Fruit fly (Drosophila melanogaster) whole organism, embryonic: ENCODE data around the gene AP-2alpha.
A peak's percentile ranks its signal among the peaks of the same experiment; 100 is the strongest.

Experiments
- Adf1 ChIP-seq: fragments of 200-800 bp; sonication (Bioruptor generic); IDR thresholded peaks from 2 replicates; pipeline ENCODE4 v1.3.6; 2022; ENCODE audit warnings: missing biosample characterization, missing genetic modification characterization
- Atf-2 ChIP-seq: fragments of 200-800 bp; sonication (Bioruptor generic); optimal IDR thresholded peaks from 2 replicates; lab custom pipeline; 2016; ENCODE audit warnings: missing biosample characterization, missing genetic modification characterization
- CG10321 ChIP-seq: fragments of 200-800 bp; sonication (Bioruptor generic); IDR thresholded peaks from 2 replicates; pipeline ENCODE4 v1.3.6; 2022; ENCODE audit warnings: missing biosample characterization, missing genetic modification characterization
- CG10959 ChIP-seq: fragments of 200-800 bp; sonication (Bioruptor generic); IDR thresholded peaks from 2 replicates; pipeline ENCODE4 v1.3.6; 2022; ENCODE audit warnings: missing biosample characterization, missing genetic modification characterization
- CG12071 ChIP-seq: fragments of 200-800 bp; sonication (Bioruptor generic); optimal IDR thresholded peaks from 3 replicates; lab custom pipeline; 2018; ENCODE audit warnings: missing biosample characterization, mild to moderate bottlenecking, missing genetic modification characterization
- CG12104 ChIP-seq: fragments of 200-800 bp; sonication (Bioruptor generic); optimal IDR thresholded peaks from 3 replicates; lab custom pipeline; 2016; ENCODE audit warnings: missing biosample characterization, missing genetic modification characterization
- CG12769 ChIP-seq: fragments of 200-800 bp; sonication (Bioruptor generic); optimal IDR thresholded peaks from 2 replicates; lab custom pipeline; 2019; ENCODE audit warnings: missing biosample characterization, mild to moderate bottlenecking, missing genetic modification characterization, moderate library complexity
- CG14965 ChIP-seq: fragments of 200-800 bp; sonication (Bioruptor generic); optimal IDR thresholded peaks from 2 replicates; lab custom pipeline; 2016; ENCODE audit warnings: missing biosample characterization, missing genetic modification characterization, borderline replicate concordance
- CG17328 ChIP-seq: fragments of 200-800 bp; sonication (Bioruptor generic); IDR thresholded peaks from 2 replicates; pipeline ENCODE4 v1.3.6; 2022; ENCODE audit warnings: missing biosample characterization, missing genetic modification characterization
- CG1832 ChIP-seq: fragments of 200-800 bp; sonication (Bioruptor generic); optimal IDR thresholded peaks from 2 replicates; lab custom pipeline; 2017; ENCODE audit warnings: missing biosample characterization, mild to moderate bottlenecking, missing genetic modification characterization, inconsistent platforms
- CG2116 ChIP-seq: fragments of 200-800 bp; sonication (Bioruptor generic); optimal IDR thresholded peaks from 3 replicates; lab custom pipeline; 2018; ENCODE audit warnings: missing biosample characterization, mild to moderate bottlenecking, missing genetic modification characterization
- CG2129 ChIP-seq: fragments of 200-800 bp; sonication (Bioruptor generic); IDR thresholded peaks from 2 replicates; pipeline ENCODE4 v1.3.6; 2022; ENCODE audit warnings: missing biosample characterization, missing genetic modification characterization; ENCODE audit not compliant: partially characterized antibody
- CG31365 ChIP-seq: fragments of 200-800 bp; sonication (Bioruptor generic); optimal IDR thresholded peaks from 2 replicates; lab custom pipeline; 2018; ENCODE audit warnings: missing biosample characterization, mild to moderate bottlenecking, missing genetic modification characterization
- CG34376 ChIP-seq: fragments of 200-800 bp; sonication (Bioruptor generic); optimal IDR thresholded peaks from 2 replicates; lab custom pipeline; 2018; ENCODE audit warnings: missing biosample characterization, mild to moderate bottlenecking, missing genetic modification characterization
- CG3847 ChIP-seq: fragments of 200-800 bp; sonication (Bioruptor generic); IDR thresholded peaks from 2 replicates; pipeline ENCODE4 v1.3.6; 2022; ENCODE audit warnings: missing biosample characterization, missing genetic modification characterization
- CG43689 ChIP-seq: fragments of 200-800 bp; sonication (Bioruptor generic); IDR thresholded peaks from 2 replicates; pipeline ENCODE4 v1.3.6; 2022; ENCODE audit warnings: missing biosample characterization, missing genetic modification characterization
- CG6791 ChIP-seq: fragments of 200-800 bp; sonication (Bioruptor generic); IDR thresholded peaks from 3 replicates; pipeline ENCODE4 v1.3.6; 2022; ENCODE audit warnings: missing biosample characterization, missing genetic modification characterization; ENCODE audit not compliant: partially characterized antibody
- CG7271 ChIP-seq: fragments of 200-800 bp; sonication (Bioruptor generic); optimal IDR thresholded peaks from 2 replicates; lab custom pipeline; 2018; ENCODE audit warnings: missing biosample characterization, mild to moderate bottlenecking, missing genetic modification characterization, moderate library complexity
- CG7745 ChIP-seq: fragments of 200-800 bp; sonication (Bioruptor generic); optimal IDR thresholded peaks from 2 replicates; lab custom pipeline; 2018; ENCODE audit warnings: missing biosample characterization, mild to moderate bottlenecking, missing genetic modification characterization, moderate library complexity
- CHES-1-like ChIP-seq: fragments of 200-800 bp; sonication (Bioruptor generic); optimal IDR thresholded peaks from 2 replicates; lab custom pipeline; 2016; ENCODE audit warnings: missing biosample characterization, missing genetic modification characterization
- Camta ChIP-seq: fragments of 200-800 bp; sonication (Bioruptor generic); optimal IDR thresholded peaks from 2 replicates; lab custom pipeline; 2016; ENCODE audit warnings: missing biosample characterization, missing genetic modification characterization
- Dad ChIP-seq: fragments of 200-800 bp; sonication (Bioruptor generic); optimal IDR thresholded peaks from 3 replicates; lab custom pipeline; 2016; ENCODE audit warnings: missing biosample characterization, missing genetic modification characterization
- Doc2 ChIP-seq: fragments of 200-800 bp; sonication (Bioruptor generic); IDR thresholded peaks from 2 replicates; pipeline ENCODE4 v1.3.6; 2022; ENCODE audit warnings: missing biosample characterization, missing genetic modification characterization
- E2f1 ChIP-seq: fragments of 200-800 bp; sonication (Bioruptor generic); IDR thresholded peaks from 2 replicates; pipeline ENCODE4 v1.3.6; 2022; ENCODE audit warnings: missing biosample characterization, missing genetic modification characterization
- HLH54F ChIP-seq: fragments of 200-800 bp; sonication (Bioruptor generic); optimal IDR thresholded peaks from 3 replicates; lab custom pipeline; 2016; ENCODE audit warnings: missing biosample characterization, missing genetic modification characterization
- Hey ChIP-seq: fragments of 200-800 bp; sonication (Bioruptor generic); optimal IDR thresholded peaks from 3 replicates; lab custom pipeline; 2018; ENCODE audit warnings: missing biosample characterization, mild to moderate bottlenecking, missing genetic modification characterization
- Hr78 ChIP-seq, 2 experiments: fragments of 200-800 bp in 1 of 2; fragments of >200 bp in 1 of 2; sonication (Bioruptor generic) in 1 of 2; optimal IDR thresholded peaks; 2 replicates each; lab custom pipeline; 2017 to 2019; ENCODE audit warnings: missing biosample characterization in 2 of 2, missing genetic modification characterization in 2 of 2, mild to moderate bottlenecking in 1 of 2, moderate library complexity in 1 of 2
- MESR4 ChIP-seq: fragments of 200-800 bp; sonication (Bioruptor generic); optimal IDR thresholded peaks from 2 replicates; lab custom pipeline; 2018; ENCODE audit warnings: missing biosample characterization, mild to moderate bottlenecking, missing genetic modification characterization, moderate library complexity
- NC2α ChIP-seq: fragments of 200-800 bp; sonication (Bioruptor generic); optimal IDR thresholded peaks from 2 replicates; lab custom pipeline; 2016; ENCODE audit warnings: missing biosample characterization, missing genetic modification characterization
- Neu2 ChIP-seq: fragments of 200-800 bp; sonication (Bioruptor generic); optimal IDR thresholded peaks from 3 replicates; lab custom pipeline; 2016; ENCODE audit warnings: missing biosample characterization, missing genetic modification characterization, borderline replicate concordance
- Nf-YA ChIP-seq: fragments of 200-800 bp; sonication (Bioruptor generic); IDR thresholded peaks from 2 replicates; pipeline ENCODE4 v1.3.6; 2022; ENCODE audit warnings: missing biosample characterization, missing genetic modification characterization
- Nf-YC ChIP-seq: fragments of 200-800 bp; optimal IDR thresholded peaks from 3 replicates; lab custom pipeline; 2019; ENCODE audit warnings: missing biosample characterization, mild to moderate bottlenecking, missing genetic modification characterization, moderate library complexity
- TFAM ChIP-seq: fragments of 200-800 bp; sonication (Bioruptor generic); optimal IDR thresholded peaks from 2 replicates; lab custom pipeline; 2017; ENCODE audit warnings: missing biosample characterization, missing genetic modification characterization, inconsistent platforms
- cg ChIP-seq: fragments of 200-800 bp; sonication (Bioruptor generic); optimal IDR thresholded peaks from 3 replicates; lab custom pipeline; 2019; ENCODE audit warnings: missing biosample characterization, mild to moderate bottlenecking, missing genetic modification characterization, moderate library complexity
- chm ChIP-seq: fragments of 200-800 bp; sonication (Bioruptor generic); IDR thresholded peaks from 2 replicates; pipeline ENCODE4 v1.3.6; 2022; ENCODE audit warnings: missing biosample characterization, missing genetic modification characterization
- fd102C ChIP-seq: fragments of 200-800 bp; sonication (Bioruptor generic); optimal IDR thresholded peaks from 2 replicates; lab custom pipeline; 2018; ENCODE audit warnings: missing biosample characterization, mild to moderate bottlenecking, missing genetic modification characterization, moderate library complexity
- hkb ChIP-seq, 2 experiments: fragments of 200-800 bp in 1 of 2; fragments of >200 bp in 1 of 2; sonication (Bioruptor generic) in 1 of 2; IDR thresholded peaks in 1 of 2; optimal IDR thresholded peaks in 1 of 2; 2 replicates each; pipeline versions ENCODE4 v1.3.6 to Lab custom; 2017 to 2022; ENCODE audit warnings: missing biosample characterization in 1 of 2, missing genetic modification characterization in 1 of 2
- klu ChIP-seq: fragments of 200-800 bp; sonication (Bioruptor generic); IDR thresholded peaks from 2 replicates; pipeline ENCODE4 v1.3.6; 2022; ENCODE audit warnings: missing biosample characterization, missing genetic modification characterization
- lab ChIP-seq: fragments of 200-800 bp; sonication (Bioruptor generic); optimal IDR thresholded peaks from 3 replicates; lab custom pipeline; 2017; ENCODE audit warnings: missing biosample characterization, missing genetic modification characterization, mild to moderate bottlenecking, moderate library complexity, missing genetic modification reagents
- lbe ChIP-seq: fragments of 200-800 bp; sonication (Bioruptor generic); optimal IDR thresholded peaks from 2 replicates; lab custom pipeline; 2016; ENCODE audit warnings: missing biosample characterization, mild to moderate bottlenecking, missing genetic modification characterization
- lmd ChIP-seq: fragments of 200-800 bp; sonication (Bioruptor generic); IDR thresholded peaks from 2 replicates; pipeline ENCODE4 v1.3.6; 2022; ENCODE audit warnings: missing biosample characterization, missing genetic modification characterization
- onecut ChIP-seq: fragments of 200-800 bp; sonication (Bioruptor generic); IDR thresholded peaks from 2 replicates; pipeline ENCODE4 v1.3.6; 2022; ENCODE audit warnings: missing biosample characterization, missing genetic modification characterization
- pita ChIP-seq: fragments of 200-800 bp; sonication (Bioruptor generic); optimal IDR thresholded peaks from 2 replicates; lab custom pipeline; 2017; ENCODE audit warnings: missing biosample characterization, mild to moderate bottlenecking, missing genetic modification characterization
- psq ChIP-seq: fragments of 200-800 bp; sonication (Bioruptor generic); optimal IDR thresholded peaks from 2 replicates; lab custom pipeline; 2017; ENCODE audit warnings: missing biosample characterization, missing genetic modification characterization
- rib ChIP-seq: fragments of 200-800 bp; sonication (Bioruptor generic); IDR thresholded peaks from 2 replicates; pipeline ENCODE4 v1.3.6; 2022; ENCODE audit warnings: missing biosample characterization, missing genetic modification characterization
- sc ChIP-seq, 3 experiments: fragments of >200 bp in 2 of 3; fragments of 200-800 bp in 1 of 3; sonication (Bioruptor generic) in 1 of 3; optimal IDR thresholded peaks; 2 replicates in 2 of 3; 3 replicates in 1 of 3; lab custom pipeline; 2017; ENCODE audit warnings: mild to moderate bottlenecking in 1 of 3, missing biosample characterization in 1 of 3, missing genetic modification characterization in 1 of 3, missing genetic modification reagents in 1 of 3
- unpg ChIP-seq: fragments of 200-800 bp; sonication (Bioruptor generic); optimal IDR thresholded peaks from 3 replicates; lab custom pipeline; 2018; ENCODE audit warnings: missing biosample characterization, mild to moderate bottlenecking, missing genetic modification characterization, moderate library complexity
- wor ChIP-seq: fragments of 200-800 bp; sonication (Bioruptor generic); IDR thresholded peaks from 2 replicates; pipeline ENCODE4 v1.3.6; 2022; ENCODE audit warnings: missing biosample characterization, missing genetic modification characterization

AP-2alpha gene

DNA sequence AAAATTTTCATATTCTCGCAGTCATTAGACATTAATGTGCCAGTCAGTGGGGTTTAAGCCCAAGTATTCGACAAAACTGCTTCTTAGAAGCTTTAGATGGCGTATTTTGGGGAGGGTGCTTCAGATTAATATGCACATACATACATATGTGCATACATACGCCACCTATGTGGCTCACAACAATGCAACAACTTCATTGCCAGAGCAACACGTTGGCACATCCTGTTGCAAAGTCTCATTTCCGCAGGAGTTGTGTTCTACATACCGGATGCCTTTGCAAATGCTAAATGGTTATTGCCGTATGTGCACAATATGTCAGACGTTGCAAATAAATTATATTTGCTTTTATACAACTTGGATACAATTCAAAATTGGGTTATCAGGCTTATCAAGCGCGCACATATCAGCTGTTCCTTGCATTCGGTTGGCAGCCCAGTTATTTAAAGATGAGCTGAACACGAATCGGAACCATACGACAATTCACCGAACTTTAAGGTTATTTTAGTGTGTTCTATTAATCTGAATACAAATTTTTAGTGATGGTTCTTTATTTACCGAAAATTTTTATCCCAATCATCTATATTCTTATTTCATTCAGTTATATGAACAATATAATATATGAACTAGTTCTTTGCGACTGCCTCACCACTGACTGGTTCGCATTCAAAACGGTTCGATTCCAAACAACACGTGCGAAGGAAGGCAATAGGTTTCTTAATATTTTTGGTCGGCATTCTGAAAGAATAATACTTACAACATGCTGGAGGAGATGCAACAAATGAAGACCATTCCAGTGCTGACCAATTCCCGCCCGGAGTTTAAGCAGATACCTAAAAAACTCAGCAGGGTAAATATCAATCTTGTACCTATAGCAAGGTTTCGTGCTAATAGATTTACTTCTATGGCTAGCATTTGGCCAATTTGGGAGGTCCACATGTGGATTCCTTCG, 10.7 kb downstream of the AP-2alpha start, which contains the start of gene Polr1B (continued):
- TF ChIP-seq fd102C (GFP tag; lab: Kevin White, UChicago) = no peak
- TF ChIP-seq onecut (GFP tag; lab: Robert Waterston, UW) = no peak
- TF ChIP-seq CG10321 (GFP tag; lab: Robert Waterston, UW) = no peak
- no peak for TF ChIP-seq CG12104
- TF ChIP-seq lbe (GFP tag; lab: Kevin White, UChicago) = no peak
- no peak for TF ChIP-seq chm
- no peak for TF ChIP-seq Atf-2 (GFP tag; lab: Kevin White, UChicago)
- TF ChIP-seq TFAM (GFP tag; lab: Kevin White, UChicago) = no peak
- TF ChIP-seq sc (optimal IDR thresholded peaks at IDR 0.05; lab: Kevin White, UChicago) = no peak
- no peak for TF ChIP-seq sc (GFP tag; optimal IDR thresholded peaks at IDR 0.05; lab: Kevin White, UChicago)
- no peak for TF ChIP-seq CG43689 (GFP tag; lab: Robert Waterston, UW)
- no peak for TF ChIP-seq Neu2 (GFP tag; lab: Kevin White, UChicago)
- no peak for TF ChIP-seq cg (GFP tag; lab: Kevin White, UChicago)
- TF ChIP-seq Adf1 (GFP tag; lab: Robert Waterston, UW) = no peak
- TF ChIP-seq CG17328 (GFP tag; lab: Robert Waterston, UW) = no peak
- no peak for TF ChIP-seq klu
- TF ChIP-seq psq (GFP tag; lab: Kevin White, UChicago) = no peak
- TF ChIP-seq CG2129 (GFP tag; lab: Robert Waterston, UW) = no peak
- no peak for TF ChIP-seq Hey (tag; lab: Kevin White, UChicago)
- no peak for TF ChIP-seq Camta (GFP tag; lab: Kevin White, UChicago)
- TF ChIP-seq HLH54F = no peak
- peak; percentile 11 for TF ChIP-seq CG34376 (GFP tag; lab: Kevin White, UChicago)
- no peak for TF ChIP-seq hkb (optimal IDR thresholded peaks at IDR 0.05; lab: Kevin White, UChicago)
- no peak for TF ChIP-seq hkb (GFP tag; IDR thresholded peaks at IDR 0.05; lab: Robert Waterston, UW)
- peak; percentile 62 for TF ChIP-seq CG2116 (GFP tag; lab: Kevin White, UChicago)
- TF ChIP-seq CG6791 = no peak
- no peak for TF ChIP-seq rib (GFP tag; lab: Robert Waterston, UW)
- no peak for TF ChIP-seq CG14965
- no peak for TF ChIP-seq pita (GFP tag; lab: Kevin White, UChicago)
- TF ChIP-seq Nf-YC (tag; lab: Kevin White, UChicago) = no peak
- TF ChIP-seq CG7745 (tag; lab: Kevin White, UChicago) = no peak
- TF ChIP-seq wor = no peak
- TF ChIP-seq Doc2 = no peak
- TF ChIP-seq lmd (GFP tag; lab: Robert Waterston, UW) = no peak
- TF ChIP-seq CG7271 (tag; lab: Kevin White, UChicago) = no peak
- no peak for TF ChIP-seq CG1832 (GFP tag; lab: Kevin White, UChicago)
- TF ChIP-seq MESR4 (GFP tag; lab: Kevin White, UChicago) = peak; percentile 42
- no peak for TF ChIP-seq Hr78 (GFP tag; optimal IDR thresholded peaks at IDR 0.05; lab: Kevin White, UChicago)
- no peak for TF ChIP-seq unpg (GFP tag; lab: Kevin White, UChicago)
- TF ChIP-seq CG12071 (GFP tag; lab: Kevin White, UChicago) = no peak
- no peak for TF ChIP-seq lab (GFP tag; lab: Kevin White, UChicago)
- TF ChIP-seq Dad (GFP tag; lab: Kevin White, UChicago) = no peak
- peak; percentile 62; the same call in 1 of the 2 replicates for TF ChIP-seq CG3847 (GFP tag; lab: Robert Waterston, UW)
- no peak for TF ChIP-seq NC2α (GFP tag; lab: Kevin White, UChicago)
- TF ChIP-seq CG10959 = no peak
- TF ChIP-seq E2f1 (GFP tag; lab: Robert Waterston, UW) = no peak
- TF ChIP-seq CG12769 (tag; lab: Kevin White, UChicago) = no peak
- TF ChIP-seq CHES-1-like = no peak
- TF ChIP-seq CG31365 = no peak
- TF ChIP-seq Nf-YA = no peak
